Worm (Caenorhabditis elegans) whole organism, L2 larva: ENCODE data around the gene sre-37.

Experiments
- R02D3.7 ChIP-seq: fragments of 150-350 bp; optimal IDR thresholded peaks from 2 replicates; lab custom pipeline; 2014; ENCODE audit warnings: missing biosample characterization, missing genetic modification characterization
- ZK546.5 ChIP-seq: sonication (generic microtip); optimal IDR thresholded peaks from 2 replicates; lab custom pipeline; 2017; ENCODE audit warnings: missing biosample characterization, missing genetic modification characterization
- alr-1 ChIP-seq: fragments of 150-350 bp; optimal IDR thresholded peaks from 2 replicates; lab custom pipeline; 2014; ENCODE audit warnings: missing biosample characterization, missing genetic modification characterization
- ama-1 ChIP-seq: fragments of 150-350 bp; optimal IDR thresholded peaks from 2 replicates; lab custom pipeline; 2018; ENCODE audit warnings: inconsistent platforms
- fos-1 ChIP-seq: fragments of 150-350 bp; optimal IDR thresholded peaks from 2 replicates; lab custom pipeline; 2014; ENCODE audit warnings: missing biosample characterization, missing genetic modification characterization
- nhr-25 ChIP-seq: fragments of 150-350 bp; sonication (generic microtip); optimal IDR thresholded peaks from 3 replicates; lab custom pipeline; 2014; ENCODE audit warnings: missing biosample characterization, missing genetic modification characterization
- nhr-77 ChIP-seq: fragments of 150-350 bp; optimal IDR thresholded peaks from 2 replicates; lab custom pipeline; 2014; ENCODE audit warnings: missing biosample characterization, missing genetic modification characterization
- skn-1 ChIP-seq: sonication (generic microtip); optimal IDR thresholded peaks from 2 replicates; lab custom pipeline; 2017; ENCODE audit warnings: missing biosample characterization, missing genetic modification characterization
- snpc-4 ChIP-seq: fragments of 150-350 bp; optimal IDR thresholded peaks from 2 replicates; lab custom pipeline; 2014; ENCODE audit warnings: missing biosample characterization, missing genetic modification characterization
- unc-39 ChIP-seq: fragments of 150-350 bp; optimal IDR thresholded peaks from 2 replicates; lab custom pipeline; 2014; ENCODE audit warnings: missing biosample characterization, missing genetic modification characterization
- unc-55 ChIP-seq: fragments of 150-350 bp; sonication (generic microtip); optimal IDR thresholded peaks from 3 replicates; lab custom pipeline; 2014; ENCODE audit warnings: missing biosample characterization, missing genetic modification reagents, missing genetic modification characterization

DNA sequence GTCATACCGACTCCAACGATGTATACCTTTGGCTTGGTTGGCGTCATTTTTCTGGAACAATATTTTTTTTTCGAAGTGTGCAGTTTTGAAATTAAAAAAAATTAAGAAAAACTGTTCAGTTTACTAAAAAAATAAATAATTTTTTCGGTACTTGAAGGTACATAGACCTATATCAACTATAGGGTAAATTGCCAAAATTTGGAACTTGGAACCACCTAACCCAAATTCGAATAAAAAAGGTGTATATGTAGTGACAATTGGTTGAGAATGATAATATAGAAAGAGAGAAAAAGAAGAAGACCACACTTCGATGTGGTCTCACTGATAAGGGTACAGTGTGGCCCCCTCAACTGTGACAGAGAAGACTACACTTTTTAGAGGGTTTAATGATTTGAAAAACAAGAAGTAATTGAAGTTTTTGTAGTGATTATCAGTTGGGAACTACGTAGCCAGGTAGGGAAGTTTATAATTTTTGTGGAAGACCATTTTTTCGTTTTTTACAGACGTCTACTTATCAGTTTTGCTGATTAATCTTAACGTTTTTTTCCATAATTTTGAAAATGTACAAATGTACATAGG is 39.9 kb upstream of the sre-37 start, which contains the start of gene daf-22:
- TF ChIP-seq ama-1 (lab: Kevin White, UChicago) (no peak), fos-1 (tag; lab: Kevin White, UChicago) (peak; percentile 65), nhr-25 (tag; lab: Kevin White, UChicago) (no peak), ZK546.5 (tag; lab: Kevin White, UChicago) (no peak), skn-1 (tag; lab: Kevin White, UChicago) (no peak), unc-55 (GFP tag; lab: Kevin White, UChicago) (no peak), nhr-77 (no peak), snpc-4 (tag; lab: Kevin White, UChicago) (no peak), alr-1 (tag; lab: Kevin White, UChicago) (no peak), unc-39 (no peak), R02D3.7 (tag; lab: Kevin White, UChicago) (no peak)
